Fruit fly (Drosophila melanogaster) whole organism, wandering third instar larva: ENCODE data around the gene Fur1.

ENCODE experiments used
- GATAd ChIP-seq: sonication (Bioruptor generic); optimal IDR thresholded peaks from 2 replicates; lab custom pipeline; 2016; ENCODE audit warnings: missing biosample characterization, missing genetic modification characterization
- N ChIP-seq: fragments of >200 bp; optimal IDR thresholded peaks from 2 replicates; lab custom pipeline; 2018; ENCODE audit warnings: missing biosample characterization, missing external identifiers, missing genetic modification characterization
- OdsH ChIP-seq: fragments of 200-800 bp; sonication (Bioruptor generic); optimal IDR thresholded peaks from 2 replicates; lab custom pipeline; 2016; ENCODE audit warnings: missing biosample characterization, mild to moderate bottlenecking, missing genetic modification characterization
- dl ChIP-seq, 2 experiments: fragments of 175-275, 200-275 bp in 1 of 2; fragments of 200-275 bp in 1 of 2; sonication (Bioruptor generic); optimal IDR thresholded peaks; lab custom pipeline; 2018; ENCODE audit warnings: mild to moderate bottlenecking in 2 of 2, missing biosample characterization in 2 of 2, missing genetic modification characterization in 2 of 2, moderate library complexity in 2 of 2; ENCODE audit not compliant: partially characterized antibody in 2 of 2, insufficient read depth in 1 of 2
- fru ChIP-seq: fragments of 200-800 bp; sonication (Bioruptor generic); optimal IDR thresholded peaks from 3 replicates; lab custom pipeline; 2016; ENCODE audit warnings: missing biosample characterization, mild to moderate bottlenecking, missing genetic modification characterization
- lola ChIP-seq: fragments of >200 bp; optimal IDR thresholded peaks from 2 replicates; lab custom pipeline; 2017; ENCODE audit warnings: missing biosample characterization, missing genetic modification characterization

DNA sequence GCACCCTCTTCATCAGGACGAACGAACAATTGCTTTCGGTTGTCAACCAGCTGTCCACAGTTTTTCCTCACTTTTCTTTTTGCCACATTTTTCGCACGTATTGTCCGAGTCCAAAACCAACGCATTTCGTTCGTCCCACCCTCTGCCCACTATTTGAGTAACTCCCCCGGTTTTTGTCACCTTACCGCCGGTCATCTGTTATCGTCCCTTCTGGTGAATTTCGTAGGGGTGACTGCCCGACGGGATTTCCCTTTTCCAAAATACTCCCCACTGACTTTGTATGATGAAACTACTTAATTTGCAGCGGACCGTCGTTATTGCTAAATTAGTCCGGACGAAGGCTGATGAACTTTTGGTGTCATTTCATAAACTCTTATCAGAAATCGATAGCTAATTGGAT lies 15.8 kb downstream of the Fur1 start:
- no peak for TF ChIP-seq dl (GFP tag; optimal IDR thresholded peaks at IDR 0.05; lab: Kevin White, UChicago; ENCODE audit: insufficient read depth in 1 of 2, partially characterized antibody in 2 of 2)
- TF ChIP-seq N (GFP tag; lab: Kevin White, UChicago), result no peak
- no peak for TF ChIP-seq GATAd
- TF ChIP-seq fru (GFP tag; lab: Kevin White, UChicago), result no peak
- no peak for TF ChIP-seq lola
- TF ChIP-seq OdsH, result no peak
